Fruit fly (Drosophila melanogaster): ENCODE results near the gene Nos.

DNA sequence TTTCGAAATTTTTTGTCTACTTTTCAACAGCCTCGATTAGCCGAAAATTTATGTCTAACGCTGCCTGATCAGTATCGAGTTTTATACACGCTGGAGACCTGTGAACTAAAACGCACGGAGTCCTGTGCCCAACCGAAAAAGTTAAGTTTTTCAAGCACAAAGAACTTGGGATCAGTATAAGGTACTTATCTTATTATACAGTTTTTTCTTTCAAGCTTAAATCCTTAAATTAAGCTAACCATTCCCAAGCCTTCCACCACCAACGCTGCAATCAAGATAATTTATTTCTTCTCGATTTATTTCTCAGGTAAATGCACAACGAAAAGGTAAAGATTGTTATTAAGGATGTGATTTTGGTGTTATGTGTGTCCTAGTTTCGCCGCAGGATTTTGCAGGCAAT, 9.6 kb upstream of the Nos start, which contains the start of gene Porin2:
- TF ChIP-seq Eip78C (GFP tag), result no peak
- no peak for TF ChIP-seq eg (GFP tag; IDR thresholded peaks at IDR 0.05)
- no peak for TF ChIP-seq Sox102F (GFP tag; optimal IDR thresholded peaks at IDR 0.05)
- no peak for TF ChIP-seq Met (GFP tag; optimal IDR thresholded peaks at IDR 0.05)
- TF ChIP-seq pdm3 (GFP tag; optimal IDR thresholded peaks at IDR 0.05), result no peak
- TF ChIP-seq OdsH (GFP tag; optimal IDR thresholded peaks at IDR 0.05), result no peak
- no peak for TF ChIP-seq CG31627 (GFP tag; optimal IDR thresholded peaks at IDR 0.05)
- no peak for TF ChIP-seq Blimp-1 (GFP tag; optimal IDR thresholded peaks at IDR 0.05)
